Worm (Caenorhabditis elegans): ENCODE data around the gene W03C9.6.

W03C9.6 gene

ce11 chrII:11980110-11980509 lies 25.8 kb downstream of the W03C9.6 start (continued):
- TF ChIP-seq mab-5 (tag; optimal IDR thresholded peaks at IDR 0.05) (peak; percentile 81), sem-4 (tag; optimal IDR thresholded peaks at IDR 0.05) (peak; percentile 92), nhr-237 (tag; optimal IDR thresholded peaks at IDR 0.05) (peak; percentile 24), nhr-77 (tag; optimal IDR thresholded peaks at IDR 0.05) (peak; percentile 80), aly-2 (tag; optimal IDR thresholded peaks at IDR 0.05) (no peak), ztf-1 (GFP tag; conservative IDR thresholded peaks at IDR 0.05) (no peak), nhr-25 (tag; optimal IDR thresholded peaks at IDR 0.05) (peak; percentile 92), sma-3 (GFP tag; optimal IDR thresholded peaks at IDR 0.05) (peak; percentile 97), mdl-1 (tag; optimal IDR thresholded peaks at IDR 0.05) (peak; percentile 14 to 55), lin-13 (GFP tag; optimal IDR thresholded peaks at IDR 0.05) (peak; percentile 93), nhr-10 (tag; optimal IDR thresholded peaks at IDR 0.05) (peak; percentile 17), nhr-23 (tag; optimal IDR thresholded peaks at IDR 0.05) (no peak), alr-1 (tag; optimal IDR thresholded peaks at IDR 0.05) (no peak), dmd-4 (tag; optimal IDR thresholded peaks at IDR 0.05) (no peak), nhr-6 (tag; optimal IDR thresholded peaks at IDR 0.05) (peak; percentile 93), nhr-129 (tag; optimal IDR thresholded peaks at IDR 0.05) (peak; percentile 41), fos-1 (tag; optimal IDR thresholded peaks at IDR 0.05) (peak; percentile 80), ceh-16 (tag; optimal IDR thresholded peaks at IDR 0.05) (no peak), unc-39 (tag; optimal IDR thresholded peaks at IDR 0.05) (no peak), lsy-2 (tag; optimal IDR thresholded peaks at IDR 0.05) (peak; percentile 85 to 96), Y55F3AM.14 (GFP tag; optimal IDR thresholded peaks at IDR 0.05) (no peak), nhr-11 (tag; optimal IDR thresholded peaks at IDR 0.05) (no peak), mbf-1 (tag; optimal IDR thresholded peaks at IDR 0.05) (no peak), ama-1 (optimal IDR thresholded peaks at IDR 0.05) (no peak), C34F6.9 (tag; optimal IDR thresholded peaks at IDR 0.05) (peak; percentile 89), R02D3.7 (tag; optimal IDR thresholded peaks at IDR 0.05) (peak; percentile 10), elt-3 (tag; optimal IDR thresholded peaks at IDR 0.05) (no peak), snpc-4 (tag; optimal IDR thresholded peaks at IDR 0.05) (peak; percentile 58)

ce11 chrII:11988724-11989123 lies 34.4 kb downstream of the W03C9.6 start, which contains the start of gene Y17G7B.3:
Gene Y17G7B.3 (plus strand): TSS chrII:11989024.
- no peak for TF ChIP-seq mbf-1 (tag; optimal IDR thresholded peaks at IDR 0.05)
- no peak for TF ChIP-seq ZK546.5 (tag; optimal IDR thresholded peaks at IDR 0.05)
- TF ChIP-seq lin-11 (tag; optimal IDR thresholded peaks at IDR 0.05), result no peak
- no peak for TF ChIP-seq nhr-21 (tag; optimal IDR thresholded peaks at IDR 0.05)
- TF ChIP-seq nhr-11 (tag; optimal IDR thresholded peaks at IDR 0.05), result no peak
- no peak for TF ChIP-seq nhr-77 (tag; optimal IDR thresholded peaks at IDR 0.05)
- no peak for TF ChIP-seq elt-1 (tag; optimal IDR thresholded peaks at IDR 0.05)
- TF ChIP-seq aly-2 (tag; optimal IDR thresholded peaks at IDR 0.05), result no peak
- TF ChIP-seq alr-1 (tag; optimal IDR thresholded peaks at IDR 0.05), result no peak
- no peak for TF ChIP-seq lin-39 (tag; optimal IDR thresholded peaks at IDR 0.05)
- no peak for TF ChIP-seq nhr-6 (tag; optimal IDR thresholded peaks at IDR 0.05)
- TF ChIP-seq sma-9 (GFP tag; optimal IDR thresholded peaks at IDR 0.05), result no peak
- TF ChIP-seq sma-9 (tag; optimal IDR thresholded peaks at IDR 0.05), result no peak
- TF ChIP-seq C34F6.9 (tag; optimal IDR thresholded peaks at IDR 0.05), result no peak
- TF ChIP-seq nhr-10 (tag; optimal IDR thresholded peaks at IDR 0.05), result no peak
- TF ChIP-seq sma-3 (GFP tag; optimal IDR thresholded peaks at IDR 0.05), result no peak
- no peak for TF ChIP-seq fos-1 (tag; optimal IDR thresholded peaks at IDR 0.05)
- no peak for TF ChIP-seq snpc-4 (tag; optimal IDR thresholded peaks at IDR 0.05)
- TF ChIP-seq mdl-1 (tag; optimal IDR thresholded peaks at IDR 0.05), result no peak
- TF ChIP-seq F13H6.1 (tag; optimal IDR thresholded peaks at IDR 0.05), result no peak

ce11 chrII:11992701-11993100 lies 38.4 kb downstream of the W03C9.6 start, which contains the start of gene dhps-1:
Gene dhps-1 (plus strand): TSS chrII:11993001.
- TF ChIP-seq sem-4 (tag; optimal IDR thresholded peaks at IDR 0.05) (no peak), fos-1 (tag; optimal IDR thresholded peaks at IDR 0.05) (no peak), egl-27 (tag; optimal IDR thresholded peaks at IDR 0.05) (no peak), nhr-21 (tag; optimal IDR thresholded peaks at IDR 0.05) (no peak), dmd-4 (tag; optimal IDR thresholded peaks at IDR 0.05) (no peak)

ce11 chrII:11994940-11995339 lies 40.6 kb downstream of the W03C9.6 start:
- TF ChIP-seq F13H6.1 (tag; optimal IDR thresholded peaks at IDR 0.05) (no peak), ztf-4 (tag; optimal IDR thresholded peaks at IDR 0.05) (no peak), sem-4 (tag; optimal IDR thresholded peaks at IDR 0.05) (no peak), dmd-4 (tag; optimal IDR thresholded peaks at IDR 0.05) (no peak), nhr-6 (tag; optimal IDR thresholded peaks at IDR 0.05) (no peak), ztf-1 (GFP tag; conservative IDR thresholded peaks at IDR 0.05) (no peak), ZK546.5 (tag; optimal IDR thresholded peaks at IDR 0.05) (no peak), unc-55 (GFP tag; optimal IDR thresholded peaks at IDR 0.05) (no peak), lin-13 (GFP tag; optimal IDR thresholded peaks at IDR 0.05) (no peak), ceh-16 (tag; optimal IDR thresholded peaks at IDR 0.05) (no peak), crh-2 (tag; optimal IDR thresholded peaks at IDR 0.05) (no peak), lin-39 (tag; optimal IDR thresholded peaks at IDR 0.05) (no peak), nhr-11 (tag; optimal IDR thresholded peaks at IDR 0.05) (no peak)

Data from whole organism, L2 larva.